Fruit fly (Drosophila melanogaster) whole organism, embryonic: Measurements from ENCODE around the gene fit.

Experiments used
- ATbp ChIP-seq: fragments of 200-800 bp; sonication (Bioruptor generic); optimal IDR thresholded peaks from 2 replicates; lab custom pipeline; 2017; ENCODE audit warnings: missing biosample characterization, mild to moderate bottlenecking, missing genetic modification characterization, missing genetic modification reagents
- Atf3 ChIP-seq: fragments of 200-800 bp; sonication (Bioruptor generic); optimal IDR thresholded peaks from 3 replicates; lab custom pipeline; 2016; ENCODE audit warnings: missing biosample characterization, missing genetic modification characterization
- CG10274 ChIP-seq: fragments of 200-800 bp; sonication (Bioruptor generic); optimal IDR thresholded peaks from 3 replicates; lab custom pipeline; 2017; ENCODE audit warnings: missing biosample characterization, mild to moderate bottlenecking, missing genetic modification characterization
- CG10431 ChIP-seq: fragments of 200-800 bp; sonication (Bioruptor generic); optimal IDR thresholded peaks from 3 replicates; lab custom pipeline; 2018; ENCODE audit warnings: missing biosample characterization, mild to moderate bottlenecking, missing genetic modification characterization
- CG11085 ChIP-seq: fragments of 200-800 bp; sonication (Bioruptor generic); IDR thresholded peaks from 2 replicates; pipeline ENCODE4 v1.3.6; 2022; ENCODE audit warnings: missing biosample characterization, missing genetic modification characterization
- CG12942 ChIP-seq: fragments of 200-800 bp; sonication (Bioruptor generic); optimal IDR thresholded peaks from 3 replicates; lab custom pipeline; 2016; ENCODE audit warnings: missing biosample characterization, missing genetic modification characterization
- CG13123 ChIP-seq: fragments of 200-800 bp; sonication (Bioruptor generic); optimal IDR thresholded peaks from 2 replicates; lab custom pipeline; 2016; ENCODE audit warnings: missing biosample characterization, missing genetic modification characterization
- CG13424 ChIP-seq: fragments of 200-800 bp; sonication (Bioruptor generic); optimal IDR thresholded peaks from 2 replicates; lab custom pipeline; 2019; ENCODE audit warnings: missing biosample characterization, mild to moderate bottlenecking, missing genetic modification characterization, moderate library complexity
- CG14710 ChIP-seq: fragments of 200-800 bp; sonication (Bioruptor generic); optimal IDR thresholded peaks from 3 replicates; lab custom pipeline; 2019; ENCODE audit warnings: missing biosample characterization, mild to moderate bottlenecking, missing genetic modification characterization, moderate library complexity
- CG15269 ChIP-seq: fragments of 200-800 bp; sonication (Bioruptor generic); optimal IDR thresholded peaks from 2 replicates; lab custom pipeline; 2018; ENCODE audit warnings: missing biosample characterization, mild to moderate bottlenecking, missing genetic modification characterization, moderate library complexity
- CG1792 ChIP-seq: fragments of 200-800 bp; sonication (Bioruptor generic); optimal IDR thresholded peaks from 2 replicates; lab custom pipeline; 2016; ENCODE audit warnings: missing biosample characterization, missing genetic modification characterization
- CG2129 ChIP-seq: fragments of 200-800 bp; sonication (Bioruptor generic); IDR thresholded peaks from 2 replicates; pipeline ENCODE4 v1.3.6; 2022; ENCODE audit warnings: missing biosample characterization, missing genetic modification characterization; ENCODE audit not compliant: partially characterized antibody
- CG2199 ChIP-seq: fragments of 200-800 bp; sonication (Bioruptor generic); IDR thresholded peaks from 3 replicates; pipeline ENCODE4 v1.3.6; 2022; ENCODE audit warnings: missing biosample characterization, missing genetic modification characterization
- CG30431 ChIP-seq: fragments of 200-800 bp; sonication (Bioruptor generic); optimal IDR thresholded peaks from 2 replicates; lab custom pipeline; 2017; ENCODE audit warnings: missing biosample characterization, missing genetic modification characterization
- CG34376 ChIP-seq: fragments of 200-800 bp; sonication (Bioruptor generic); optimal IDR thresholded peaks from 2 replicates; lab custom pipeline; 2018; ENCODE audit warnings: missing biosample characterization, mild to moderate bottlenecking, missing genetic modification characterization
- CG3838 ChIP-seq: fragments of 200-800 bp; sonication (Bioruptor generic); optimal IDR thresholded peaks from 3 replicates; lab custom pipeline; 2016; ENCODE audit warnings: missing biosample characterization, missing genetic modification characterization
- CG5245 ChIP-seq: fragments of 200-800 bp; sonication (Bioruptor generic); optimal IDR thresholded peaks from 3 replicates; lab custom pipeline; 2016; ENCODE audit warnings: missing biosample characterization, missing genetic modification characterization
- CG6683 ChIP-seq: fragments of 200-800 bp; sonication (Bioruptor generic); optimal IDR thresholded peaks from 2 replicates; lab custom pipeline; 2017; ENCODE audit warnings: missing biosample characterization, mild to moderate bottlenecking, missing genetic modification characterization, missing genetic modification reagents
- CG6854 ChIP-seq: fragments of 200-800 bp; sonication (Bioruptor generic); optimal IDR thresholded peaks from 3 replicates; lab custom pipeline; 2017; ENCODE audit warnings: missing biosample characterization, mild to moderate bottlenecking, missing genetic modification characterization
- CG8388 ChIP-seq: fragments of 200-800 bp; sonication (Bioruptor generic); optimal IDR thresholded peaks from 2 replicates; lab custom pipeline; 2019; ENCODE audit warnings: missing biosample characterization, mild to moderate bottlenecking, missing genetic modification characterization, moderate library complexity
- CG9727 ChIP-seq: fragments of 200-800 bp; sonication (Bioruptor generic); optimal IDR thresholded peaks from 3 replicates; lab custom pipeline; 2017; ENCODE audit warnings: missing biosample characterization, mild to moderate bottlenecking, missing genetic modification characterization
- Dfd ChIP-seq, 2 experiments: fragments of >200 bp; optimal IDR thresholded peaks; 2 replicates each; lab custom pipeline; 2017; ENCODE audit warnings: missing biosample characterization in 2 of 2, missing genetic modification characterization in 2 of 2
- ERR ChIP-seq: fragments of 200-800 bp; sonication (Bioruptor generic); optimal IDR thresholded peaks from 2 replicates; lab custom pipeline; 2016; ENCODE audit warnings: missing biosample characterization, missing genetic modification characterization
- Hr39 ChIP-seq: fragments of >200 bp; optimal IDR thresholded peaks from 2 replicates; lab custom pipeline; 2017
- Lim3 ChIP-seq: fragments of 200-800 bp; sonication (Bioruptor generic); IDR thresholded peaks from 2 replicates; pipeline ENCODE4 v1.3.6; 2022; ENCODE audit warnings: missing biosample characterization, missing genetic modification characterization
- Oaz ChIP-seq: fragments of 200-800 bp; sonication (Bioruptor generic); IDR thresholded peaks from 2 replicates; pipeline ENCODE4 v1.3.6; 2022; ENCODE audit warnings: missing biosample characterization, missing genetic modification characterization
- Ptx1 ChIP-seq: fragments of 200-800 bp; sonication (Bioruptor generic); IDR thresholded peaks from 2 replicates; pipeline ENCODE4 v1.3.6; 2022; ENCODE audit warnings: missing biosample characterization, missing genetic modification characterization
- Rx ChIP-seq: fragments of 200-800 bp; sonication (Bioruptor generic); IDR thresholded peaks from 2 replicates; pipeline ENCODE4 v1.3.6; 2022; ENCODE audit warnings: missing biosample characterization, missing genetic modification characterization
- Scr ChIP-seq: fragments of 200-800 bp; sonication (Bioruptor generic); IDR thresholded peaks from 2 replicates; pipeline ENCODE4 v1.3.6; 2022; ENCODE audit warnings: missing biosample characterization, missing genetic modification characterization; ENCODE audit not compliant: partially characterized antibody
- Sin3A ChIP-seq: fragments of >200 bp; optimal IDR thresholded peaks from 2 replicates; lab custom pipeline; 2018
- Sry-β ChIP-seq: fragments of 200-800 bp; sonication (Bioruptor generic); optimal IDR thresholded peaks from 2 replicates; lab custom pipeline; 2018; ENCODE audit warnings: missing biosample characterization, mild to moderate bottlenecking, missing genetic modification characterization, moderate library complexity
- ap ChIP-seq: fragments of 200-800 bp; sonication (Bioruptor generic); IDR thresholded peaks from 2 replicates; pipeline ENCODE4 v1.3.6; 2022; ENCODE audit warnings: missing biosample characterization, missing genetic modification characterization
- ash1 ChIP-seq: fragments of 200-800 bp; sonication (Bioruptor generic); optimal IDR thresholded peaks from 2 replicates; lab custom pipeline; 2018; ENCODE audit warnings: missing biosample characterization, mild to moderate bottlenecking, missing genetic modification characterization
- ato ChIP-seq: fragments of 200-800 bp; sonication (Bioruptor generic); IDR thresholded peaks from 2 replicates; pipeline ENCODE4 v1.3.6; 2022; ENCODE audit warnings: missing biosample characterization, missing genetic modification characterization; ENCODE audit not compliant: partially characterized antibody
- bsh ChIP-seq, 2 experiments: fragments of 200-800 bp; sonication (Bioruptor generic); optimal IDR thresholded peaks; 2 replicates each; lab custom pipeline; 2017 to 2018; ENCODE audit warnings: mild to moderate bottlenecking in 2 of 2, missing biosample characterization in 2 of 2, missing genetic modification characterization in 2 of 2, moderate library complexity in 1 of 2
- cato ChIP-seq: fragments of 200-800 bp; sonication (Bioruptor generic); optimal IDR thresholded peaks from 2 replicates; lab custom pipeline; 2016; ENCODE audit warnings: missing biosample characterization, missing genetic modification characterization, borderline replicate concordance
- crp ChIP-seq, 2 experiments: fragments of 200-800 bp; sonication (Bioruptor generic); optimal IDR thresholded peaks; 2 replicates in 1 of 2; 3 replicates in 1 of 2; lab custom pipeline; 2017; ENCODE audit warnings: missing biosample characterization in 2 of 2, missing genetic modification characterization in 2 of 2, mild to moderate bottlenecking in 1 of 2, moderate library complexity in 1 of 2
- cwo ChIP-seq: fragments of 200-800 bp; sonication (Bioruptor generic); optimal IDR thresholded peaks from 3 replicates; lab custom pipeline; 2017; ENCODE audit warnings: missing biosample characterization, missing genetic modification characterization, mild to moderate bottlenecking, moderate library complexity, missing genetic modification reagents
- exex ChIP-seq: fragments of 200-800 bp; sonication (Bioruptor generic); optimal IDR thresholded peaks from 4 replicates; lab custom pipeline; 2018; ENCODE audit warnings: missing biosample characterization, mild to moderate bottlenecking, missing genetic modification characterization, moderate library complexity
- fd96Cb ChIP-seq: fragments of 200-800 bp; sonication (Bioruptor generic); optimal IDR thresholded peaks from 2 replicates; lab custom pipeline; 2018; ENCODE audit warnings: missing biosample characterization, mild to moderate bottlenecking, missing genetic modification characterization, moderate library complexity
- gem ChIP-seq: fragments of 200-800 bp; sonication (Bioruptor generic); optimal IDR thresholded peaks from 2 replicates; lab custom pipeline; 2019; ENCODE audit warnings: missing biosample characterization, mild to moderate bottlenecking, missing genetic modification characterization, moderate library complexity
- jing ChIP-seq: fragments of 200-800 bp; sonication (Bioruptor generic); optimal IDR thresholded peaks from 2 replicates; lab custom pipeline; 2018; ENCODE audit warnings: missing biosample characterization, mild to moderate bottlenecking, missing genetic modification characterization
- klu ChIP-seq: fragments of 200-800 bp; sonication (Bioruptor generic); IDR thresholded peaks from 2 replicates; pipeline ENCODE4 v1.3.6; 2022; ENCODE audit warnings: missing biosample characterization, missing genetic modification characterization
- pzg ChIP-seq: fragments of 200-800 bp; sonication (Bioruptor generic); optimal IDR thresholded peaks from 3 replicates; lab custom pipeline; 2018; ENCODE audit warnings: missing biosample characterization, mild to moderate bottlenecking, missing genetic modification characterization, moderate library complexity
- run ChIP-seq: fragments of 200-800 bp; sonication (Bioruptor generic); optimal IDR thresholded peaks from 3 replicates; lab custom pipeline; 2018; ENCODE audit warnings: missing biosample characterization, mild to moderate bottlenecking, missing genetic modification characterization
- sisA ChIP-seq: fragments of 200-800 bp; sonication (Bioruptor generic); IDR thresholded peaks from 2 replicates; pipeline ENCODE4 v1.3.6; 2022; ENCODE audit warnings: missing biosample characterization, missing genetic modification characterization
- slbo ChIP-seq: fragments of 200-800 bp; sonication (Bioruptor generic); IDR thresholded peaks from 2 replicates; pipeline ENCODE4 v1.3.6; 2022; ENCODE audit warnings: missing biosample characterization, missing genetic modification characterization
- ssp ChIP-seq: fragments of 200-800 bp; sonication (Bioruptor generic); IDR thresholded peaks from 2 replicates; pipeline ENCODE4 v1.3.6; 2022; ENCODE audit warnings: missing biosample characterization, missing genetic modification characterization
- tio ChIP-seq: fragments of 200-800 bp; sonication (Bioruptor generic); optimal IDR thresholded peaks from 2 replicates; lab custom pipeline; 2017; ENCODE audit warnings: missing biosample characterization, missing genetic modification characterization, inconsistent platforms
- tup ChIP-seq: fragments of 200-800 bp; sonication (Bioruptor generic); optimal IDR thresholded peaks from 2 replicates; lab custom pipeline; 2016; ENCODE audit warnings: missing biosample characterization, mild to moderate bottlenecking, missing genetic modification characterization, moderate library complexity
- tx ChIP-seq: fragments of 200-800 bp; sonication (Bioruptor generic); optimal IDR thresholded peaks from 2 replicates; lab custom pipeline; 2016; ENCODE audit warnings: missing biosample characterization, missing genetic modification characterization
- usp ChIP-seq: fragments of >200 bp; optimal IDR thresholded peaks from 2 replicates; lab custom pipeline; 2017; ENCODE audit warnings: missing biosample characterization, missing genetic modification characterization

Gene fit

DNA sequence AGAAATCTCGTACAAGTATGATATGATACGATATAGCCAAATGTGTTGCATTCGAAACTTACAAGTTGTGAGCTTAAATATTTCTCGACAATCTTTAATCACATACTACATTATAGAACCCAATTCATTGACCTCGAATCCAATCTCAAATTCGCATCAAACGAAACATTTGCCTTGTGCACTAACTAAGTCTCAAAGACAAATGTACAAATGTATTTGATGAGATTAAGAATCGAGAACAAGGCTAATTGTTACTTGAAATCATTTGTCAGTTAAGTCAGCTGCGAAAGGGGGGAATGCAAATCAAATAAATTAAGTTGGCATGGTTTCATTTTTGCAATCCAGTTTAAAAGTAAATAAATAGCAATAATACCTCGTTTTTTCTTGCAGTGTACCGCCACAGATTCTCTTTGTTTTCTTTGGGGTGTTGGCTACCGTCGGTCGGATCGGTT is 45.7 kb downstream of the fit start (continued):
- TF ChIP-seq CG9727 (GFP tag; lab: Kevin White, UChicago) (peak; percentile 28), gem (tag; lab: Kevin White, UChicago) (peak; percentile 60), sisA (GFP tag; lab: Robert Waterston, UW) (no peak; the same call in 1 of the 2 replicates), CG14710 (tag; lab: Kevin White, UChicago) (no peak), CG5245 (GFP tag; lab: Kevin White, UChicago) (no peak), CG13424 (tag; lab: Kevin White, UChicago) (peak; percentile 33), Scr (no peak), bsh (GFP tag; optimal IDR thresholded peaks at IDR 0.05; lab: Kevin White, UChicago) (peak; percentile 13 to 88), Rx (GFP tag; lab: Robert Waterston, UW) (no peak), Lim3 (GFP tag; lab: Robert Waterston, UW) (no peak), CG2129 (GFP tag; lab: Robert Waterston, UW) (no peak), Dfd (GFP tag; optimal IDR thresholded peaks at IDR 0.05; lab: Kevin White, UChicago) (no peak), fd96Cb (no peak), tup (no peak), ssp (no peak), jing (GFP tag; lab: Kevin White, UChicago) (peak; percentile 16), ATbp (GFP tag; lab: Kevin White, UChicago) (peak; percentile 13), Sin3A (no peak), ato (no peak), pzg (GFP tag; lab: Kevin White, UChicago) (no peak), Hr39 (lab: Kevin White, UChicago) (no peak), Oaz (GFP tag; lab: Robert Waterston, UW) (no peak), ap (no peak), ERR (GFP tag; lab: Kevin White, UChicago) (no peak), cato (GFP tag; lab: Kevin White, UChicago) (no peak), CG8388 (GFP tag; lab: Kevin White, UChicago) (peak; percentile 18), CG1792 (GFP tag; lab: Kevin White, UChicago) (no peak), CG3838 (no peak), tx (GFP tag; lab: Kevin White, UChicago) (no peak), exex (tag; lab: Kevin White, UChicago) (no peak), ash1 (GFP tag; lab: Kevin White, UChicago) (no peak), CG15269 (tag; lab: Kevin White, UChicago) (peak; percentile 36), CG10431 (GFP tag; lab: Kevin White, UChicago) (no peak), klu (GFP tag; lab: Robert Waterston, UW) (no peak), CG11085 (GFP tag; lab: Robert Waterston, UW) (no peak), CG30431 (GFP tag; lab: Kevin White, UChicago) (no peak), CG34376 (GFP tag; lab: Kevin White, UChicago) (no peak), CG6683 (GFP tag; lab: Kevin White, UChicago) (no peak), slbo (GFP tag; lab: Robert Waterston, UW) (no peak), cwo (GFP tag; lab: Kevin White, UChicago) (no peak), Atf3 (GFP tag; lab: Kevin White, UChicago) (no peak), Ptx1 (GFP tag; lab: Robert Waterston, UW) (no peak), CG12942 (GFP tag; lab: Kevin White, UChicago) (no peak), CG10274 (GFP tag; lab: Kevin White, UChicago) (no peak), crp (GFP tag; optimal IDR thresholded peaks at IDR 0.05; lab: Kevin White, UChicago) (no peak), tio (peak; percentile 15), run (tag; lab: Kevin White, UChicago) (no peak), CG6854 (GFP tag; lab: Kevin White, UChicago) (no peak), usp (GFP tag; lab: Kevin White, UChicago) (no peak), CG2199 (no peak), CG13123 (no peak), Sry-β (no peak)
